Worm (Caenorhabditis elegans): Measurements from ENCODE around the gene Y105C5B.15.

ce11 chrIV:15997906-15998305 lies 46.2 kb downstream of the Y105C5B.15 start:
- no peak for TF ChIP-seq nhr-28 (tag; optimal IDR thresholded peaks at IDR 0.05)
- TF ChIP-seq blmp-1 (tag; optimal IDR thresholded peaks at IDR 0.05): no peak
- TF ChIP-seq bed-3 (GFP tag; optimal IDR thresholded peaks at IDR 0.05): no peak
- no peak for TF ChIP-seq elt-3 (tag; optimal IDR thresholded peaks at IDR 0.05)
- no peak for TF ChIP-seq mls-2 (tag; optimal IDR thresholded peaks at IDR 0.05)
- TF ChIP-seq lsy-2 (tag; optimal IDR thresholded peaks at IDR 0.05): no peak
- TF ChIP-seq zip-8 (tag; optimal IDR thresholded peaks at IDR 0.05): no peak
- TF ChIP-seq mep-1 (tag; optimal IDR thresholded peaks at IDR 0.05): no peak
